Fruit fly (Drosophila melanogaster) whole organism, embryonic: Measurements from ENCODE around the gene ppk.

Experiments used
- Abd-B ChIP-seq: fragments of 200-800 bp; sonication (Bioruptor generic); optimal IDR thresholded peaks from 2 replicates; lab custom pipeline; 2018; ENCODE audit warnings: missing biosample characterization, mild to moderate bottlenecking, missing genetic modification characterization, moderate library complexity
- Aef1 ChIP-seq: fragments of 200-800 bp; sonication (Bioruptor generic); IDR thresholded peaks from 3 replicates; pipeline ENCODE4 v1.3.6; 2022; ENCODE audit warnings: missing biosample characterization, missing genetic modification characterization
- Atf-2 ChIP-seq: fragments of 200-800 bp; sonication (Bioruptor generic); optimal IDR thresholded peaks from 2 replicates; lab custom pipeline; 2016; ENCODE audit warnings: missing biosample characterization, missing genetic modification characterization
- CG10366 ChIP-seq: fragments of 200-800 bp; sonication (Bioruptor generic); IDR thresholded peaks from 2 replicates; pipeline ENCODE4 v1.3.6; 2022; ENCODE audit warnings: missing biosample characterization, missing genetic modification characterization
- CG11456 ChIP-seq: fragments of 200-800 bp; sonication (Bioruptor generic); IDR thresholded peaks from 3 replicates; pipeline ENCODE4 v1.3.6; 2022; ENCODE audit warnings: missing biosample characterization, missing genetic modification characterization
- CG11695 ChIP-seq: fragments of 200-800 bp; sonication (Bioruptor generic); IDR thresholded peaks from 3 replicates; pipeline ENCODE4 v1.3.6; 2022; ENCODE audit warnings: missing biosample characterization, missing genetic modification characterization
- CG13894 ChIP-seq: fragments of 200-800 bp; sonication (Bioruptor generic); optimal IDR thresholded peaks from 3 replicates; lab custom pipeline; 2018; ENCODE audit warnings: missing biosample characterization, mild to moderate bottlenecking, missing genetic modification characterization, moderate library complexity
- CG1529 ChIP-seq: fragments of 200-800 bp; sonication (Bioruptor generic); optimal IDR thresholded peaks from 3 replicates; lab custom pipeline; 2018; ENCODE audit warnings: missing biosample characterization, missing genetic modification characterization
- CG15696 ChIP-seq: fragments of 200-800 bp; sonication (Bioruptor generic); optimal IDR thresholded peaks from 2 replicates; lab custom pipeline; 2019; ENCODE audit warnings: missing biosample characterization, mild to moderate bottlenecking, missing genetic modification characterization, moderate library complexity
- CG17802 ChIP-seq: fragments of 200-800 bp; sonication (Bioruptor generic); optimal IDR thresholded peaks from 2 replicates; lab custom pipeline; 2018; ENCODE audit warnings: missing biosample characterization, mild to moderate bottlenecking, missing genetic modification characterization, moderate library complexity
- CG18011 ChIP-seq: fragments of 200-800 bp; sonication (Bioruptor generic); optimal IDR thresholded peaks from 2 replicates; lab custom pipeline; 2017; ENCODE audit warnings: missing biosample characterization, missing genetic modification characterization, mild to moderate bottlenecking, moderate library complexity, missing genotype
- CG31365 ChIP-seq: fragments of 200-800 bp; sonication (Bioruptor generic); optimal IDR thresholded peaks from 2 replicates; lab custom pipeline; 2018; ENCODE audit warnings: missing biosample characterization, mild to moderate bottlenecking, missing genetic modification characterization
- CG4360 ChIP-seq: fragments of 200-800 bp; sonication (Bioruptor generic); IDR thresholded peaks from 2 replicates; pipeline ENCODE4 v1.3.6; 2022; ENCODE audit warnings: missing biosample characterization, missing genetic modification characterization
- CG43689 ChIP-seq: fragments of 200-800 bp; sonication (Bioruptor generic); IDR thresholded peaks from 2 replicates; pipeline ENCODE4 v1.3.6; 2022; ENCODE audit warnings: missing biosample characterization, missing genetic modification characterization
- CG5245 ChIP-seq: fragments of 200-800 bp; sonication (Bioruptor generic); optimal IDR thresholded peaks from 3 replicates; lab custom pipeline; 2016; ENCODE audit warnings: missing biosample characterization, missing genetic modification characterization
- CG6175 ChIP-seq: fragments of 200-800 bp; sonication (Bioruptor generic); IDR thresholded peaks from 3 replicates; pipeline ENCODE4 v1.3.6; 2022; ENCODE audit warnings: missing biosample characterization, missing genetic modification characterization
- CG6254 ChIP-seq: fragments of 200-800 bp; sonication (Bioruptor generic); optimal IDR thresholded peaks from 3 replicates; lab custom pipeline; 2017; ENCODE audit warnings: mild to moderate bottlenecking, missing biosample characterization, missing genetic modification reagents, missing genetic modification characterization
- CG7786 ChIP-seq: fragments of 200-800 bp; sonication (Bioruptor generic); optimal IDR thresholded peaks from 2 replicates; lab custom pipeline; 2016; ENCODE audit warnings: missing biosample characterization, missing genetic modification characterization
- CG7839 ChIP-seq: fragments of 200-800 bp; sonication (Bioruptor generic); optimal IDR thresholded peaks from 3 replicates; lab custom pipeline; 2018; ENCODE audit warnings: missing biosample characterization, mild to moderate bottlenecking, missing genetic modification characterization, moderate library complexity
- CG8089 ChIP-seq: fragments of 200-800 bp; sonication (Bioruptor generic); optimal IDR thresholded peaks from 3 replicates; lab custom pipeline; 2016; ENCODE audit warnings: missing biosample characterization, missing genetic modification characterization
- CG9727 ChIP-seq: fragments of 200-800 bp; sonication (Bioruptor generic); optimal IDR thresholded peaks from 3 replicates; lab custom pipeline; 2017; ENCODE audit warnings: missing biosample characterization, mild to moderate bottlenecking, missing genetic modification characterization
- CG9876 ChIP-seq: fragments of 200-800 bp; sonication (Bioruptor generic); optimal IDR thresholded peaks from 2 replicates; lab custom pipeline; 2016; ENCODE audit warnings: missing biosample characterization, missing genetic modification characterization
- Dip3 ChIP-seq: fragments of 200-800 bp; sonication (Bioruptor generic); optimal IDR thresholded peaks from 3 replicates; lab custom pipeline; 2016; ENCODE audit warnings: missing biosample characterization, missing genetic modification characterization
- Drgx ChIP-seq: fragments of 200-800 bp; sonication (Bioruptor generic); IDR thresholded peaks from 2 replicates; pipeline ENCODE4 v1.3.6; 2022; ENCODE audit warnings: missing biosample characterization, missing genetic modification characterization
- Hmx ChIP-seq: fragments of 200-800 bp; sonication (Bioruptor generic); optimal IDR thresholded peaks from 2 replicates; lab custom pipeline; 2016; ENCODE audit warnings: missing biosample characterization, missing genetic modification characterization
- Hr3 ChIP-seq: fragments of 200-800 bp; sonication (Bioruptor generic); optimal IDR thresholded peaks from 3 replicates; lab custom pipeline; 2016; ENCODE audit warnings: missing biosample characterization, missing genetic modification characterization
- Hr39 ChIP-seq: fragments of >200 bp; optimal IDR thresholded peaks from 2 replicates; lab custom pipeline; 2017
- Lhr ChIP-seq: fragments of 200-800 bp; sonication (Bioruptor generic); optimal IDR thresholded peaks from 3 replicates; lab custom pipeline; 2017; ENCODE audit warnings: mild to moderate bottlenecking, missing biosample characterization, missing genetic modification reagents, missing genetic modification characterization
- Mes4 ChIP-seq: fragments of 200-800 bp; sonication (Bioruptor generic); optimal IDR thresholded peaks from 2 replicates; lab custom pipeline; 2016; ENCODE audit warnings: missing biosample characterization, missing genetic modification characterization
- Mrtf ChIP-seq: fragments of 200-800 bp; sonication (Bioruptor generic); IDR thresholded peaks from 3 replicates; pipeline ENCODE4 v1.3.6; 2022; ENCODE audit warnings: missing biosample characterization, missing genetic modification characterization
- Opbp ChIP-seq: fragments of 200-800 bp; sonication (Bioruptor generic); IDR thresholded peaks from 3 replicates; pipeline ENCODE4 v1.3.6; 2022; ENCODE audit warnings: missing biosample characterization, missing genetic modification characterization; ENCODE audit not compliant: partially characterized antibody
- Sox100B ChIP-seq: fragments of 200-800 bp; sonication (Bioruptor generic); optimal IDR thresholded peaks from 3 replicates; lab custom pipeline; 2018; ENCODE audit warnings: missing biosample characterization, mild to moderate bottlenecking, missing genetic modification characterization
- Sry-β ChIP-seq: fragments of 200-800 bp; sonication (Bioruptor generic); optimal IDR thresholded peaks from 2 replicates; lab custom pipeline; 2018; ENCODE audit warnings: missing biosample characterization, mild to moderate bottlenecking, missing genetic modification characterization, moderate library complexity
- ac ChIP-seq: fragments of 200-800 bp; sonication (Bioruptor generic); optimal IDR thresholded peaks from 3 replicates; lab custom pipeline; 2017; ENCODE audit warnings: missing biosample characterization, mild to moderate bottlenecking, missing genetic modification characterization
- ase ChIP-seq: fragments of 200-800 bp; sonication (Bioruptor generic); IDR thresholded peaks from 3 replicates; pipeline ENCODE4 v1.3.6; 2022; ENCODE audit warnings: missing biosample characterization, missing genetic modification characterization
- bbx ChIP-seq: fragments of 200-800 bp; sonication (Bioruptor generic); IDR thresholded peaks from 2 replicates; pipeline ENCODE4 v1.3.6; 2022; ENCODE audit warnings: missing biosample characterization, missing genetic modification characterization; ENCODE audit not compliant: partially characterized antibody
- cg ChIP-seq: fragments of 200-800 bp; sonication (Bioruptor generic); optimal IDR thresholded peaks from 3 replicates; lab custom pipeline; 2019; ENCODE audit warnings: missing biosample characterization, mild to moderate bottlenecking, missing genetic modification characterization, moderate library complexity
- chinmo ChIP-seq: fragments of 200-800 bp; sonication (Bioruptor generic); IDR thresholded peaks from 4 replicates; pipeline ENCODE4 v1.3.6; 2022; ENCODE audit warnings: missing biosample characterization, missing genetic modification characterization; ENCODE audit not compliant: partially characterized antibody
- da ChIP-seq: fragments of 200-800 bp; sonication (Bioruptor generic); optimal IDR thresholded peaks from 2 replicates; lab custom pipeline; 2016; ENCODE audit warnings: missing biosample characterization, missing genetic modification characterization
- eyg ChIP-seq: fragments of 200-800 bp; sonication (Bioruptor generic); optimal IDR thresholded peaks from 3 replicates; lab custom pipeline; 2016; ENCODE audit warnings: missing biosample characterization, missing genetic modification characterization
- grau ChIP-seq: fragments of 200-800 bp; optimal IDR thresholded peaks from 3 replicates; lab custom pipeline; 2019; ENCODE audit warnings: missing biosample characterization, mild to moderate bottlenecking, missing genetic modification characterization, moderate library complexity
- kah ChIP-seq: fragments of 200-800 bp; sonication (Bioruptor generic); optimal IDR thresholded peaks from 2 replicates; lab custom pipeline; 2018; ENCODE audit warnings: missing biosample characterization, mild to moderate bottlenecking, missing genetic modification characterization
- ken ChIP-seq: fragments of 200-800 bp; sonication (Bioruptor generic); IDR thresholded peaks from 3 replicates; pipeline ENCODE4 v1.3.6; 2022; ENCODE audit warnings: missing biosample characterization, missing genetic modification characterization
- oc ChIP-seq: fragments of 200-800 bp; sonication (Bioruptor generic); optimal IDR thresholded peaks from 2 replicates; lab custom pipeline; 2018; ENCODE audit warnings: missing biosample characterization, mild to moderate bottlenecking, missing genetic modification characterization, moderate library complexity
- peb ChIP-seq: fragments of 200-800 bp; sonication (Bioruptor generic); IDR thresholded peaks from 2 replicates; pipeline ENCODE4 v1.3.6; 2022; ENCODE audit warnings: missing biosample characterization, missing genetic modification characterization
- pita ChIP-seq: fragments of 200-800 bp; sonication (Bioruptor generic); optimal IDR thresholded peaks from 2 replicates; lab custom pipeline; 2017; ENCODE audit warnings: missing biosample characterization, mild to moderate bottlenecking, missing genetic modification characterization
- row ChIP-seq: fragments of 200-800 bp; sonication (Bioruptor generic); IDR thresholded peaks from 3 replicates; pipeline ENCODE4 v1.3.6; 2022; ENCODE audit warnings: missing biosample characterization, missing genetic modification characterization
- schlank ChIP-seq: fragments of 200-800 bp; sonication (Bioruptor generic); optimal IDR thresholded peaks from 2 replicates; lab custom pipeline; 2018; ENCODE audit warnings: missing biosample characterization, mild to moderate bottlenecking, missing genetic modification characterization
- seq ChIP-seq: fragments of 200-800 bp; sonication (Bioruptor generic); IDR thresholded peaks from 2 replicates; pipeline ENCODE4 v1.3.6; 2022; ENCODE audit warnings: missing biosample characterization, missing genetic modification characterization
- tio ChIP-seq: fragments of 200-800 bp; sonication (Bioruptor generic); optimal IDR thresholded peaks from 2 replicates; lab custom pipeline; 2017; ENCODE audit warnings: missing biosample characterization, missing genetic modification characterization, inconsistent platforms

The ppk gene

dm6 chr2L:14394298-14395064, 13.5 kb upstream of the ppk start (continued):
- TF ChIP-seq da (no peak), CG11456 (GFP tag; lab: Robert Waterston, UW) (no peak), CG4360 (GFP tag; lab: Robert Waterston, UW) (no peak), oc (tag; lab: Kevin White, UChicago) (no peak), Sry-β (GFP tag; lab: Kevin White, UChicago) (no peak), Drgx (GFP tag; lab: Robert Waterston, UW) (no peak), Sox100B (peak; percentile 23), CG18011 (GFP tag; lab: Kevin White, UChicago) (no peak), CG9727 (GFP tag; lab: Kevin White, UChicago) (peak; percentile 39), Hr39 (lab: Kevin White, UChicago) (no peak), CG43689 (GFP tag; lab: Robert Waterston, UW) (no peak), Hmx (peak; percentile 12), peb (GFP tag; lab: Robert Waterston, UW) (no peak), pita (GFP tag; lab: Kevin White, UChicago) (no peak), Abd-B (GFP tag; lab: Kevin White, UChicago) (peak; percentile 19), CG5245 (GFP tag; lab: Kevin White, UChicago) (no peak), CG15696 (tag; lab: Kevin White, UChicago) (no peak), Hr3 (GFP tag; lab: Kevin White, UChicago) (no peak), Dip3 (no peak), bbx (GFP tag; lab: Robert Waterston, UW) (no peak), CG6175 (GFP tag; lab: Robert Waterston, UW) (peak; percentile 78), row (GFP tag; lab: Robert Waterston, UW) (peak; percentile 60), grau (tag; lab: Kevin White, UChicago) (peak; percentile 42), CG8089 (GFP tag; lab: Kevin White, UChicago) (no peak), seq (peak; percentile 48; the same call in 1 of the 2 replicates), CG11695 (GFP tag; lab: Robert Waterston, UW) (no peak), Mrtf (GFP tag; lab: Robert Waterston, UW) (no peak), eyg (GFP tag; lab: Kevin White, UChicago) (no peak), CG7839 (peak; percentile 42), chinmo (0 out of 4 replicates have a peak, but pooled peaks have one; percentile 12), CG31365 (tag; lab: Kevin White, UChicago) (no peak), Lhr (GFP tag; lab: Kevin White, UChicago) (no peak), tio (GFP tag; lab: Kevin White, UChicago) (no peak), cg (GFP tag; lab: Kevin White, UChicago) (no peak), CG1529 (GFP tag; lab: Kevin White, UChicago) (no peak), Mes4 (no peak), kah (GFP tag; lab: Kevin White, UChicago) (peak; percentile 37), Aef1 (GFP tag; lab: Robert Waterston, UW) (no peak), schlank (tag; lab: Kevin White, UChicago) (no peak), CG17802 (tag; lab: Kevin White, UChicago) (no peak), CG10366 (GFP tag; lab: Robert Waterston, UW) (no peak), CG13894 (tag; lab: Kevin White, UChicago) (peak; percentile 68), Opbp (0 out of 3 replicates have a peak, but pooled peaks have one; percentile 9), CG6254 (GFP tag; lab: Kevin White, UChicago) (peak; percentile 76), CG7786 (GFP tag; lab: Kevin White, UChicago) (no peak), ac (GFP tag; lab: Kevin White, UChicago) (no peak), ken (GFP tag; lab: Robert Waterston, UW) (no peak), ase (GFP tag; lab: Robert Waterston, UW) (no peak), CG9876 (GFP tag; lab: Kevin White, UChicago) (no peak), Atf-2 (GFP tag; lab: Kevin White, UChicago) (no peak)
